Fruit fly (Drosophila melanogaster): Measurements from ENCODE around the gene CG14322.

The CG14322 gene

dm6 chr3R:17604198-17604879 is 43.1 kb upstream of the CG14322 start (continued):
- TF ChIP-seq MESR4 (GFP tag; optimal IDR thresholded peaks at IDR 0.05) (no peak), Eip74EF (GFP tag; optimal IDR thresholded peaks at IDR 0.05) (peak in 1 of 2 experiments; percentile 81), en (GFP tag; optimal IDR thresholded peaks at IDR 0.05) (no peak), CG5180 (GFP tag; optimal IDR thresholded peaks at IDR 0.05) (peak; percentile 65), caup (GFP tag; optimal IDR thresholded peaks at IDR 0.05; ENCODE audit: severe bottlenecking) (peak; percentile 77), wor (GFP tag; IDR thresholded peaks at IDR 0.05) (peak; percentile 61), jigr1 (GFP tag; IDR thresholded peaks at IDR 0.05) (no peak), ems (GFP tag; optimal IDR thresholded peaks at IDR 0.05) (peak; percentile 24), ash1 (GFP tag; optimal IDR thresholded peaks at IDR 0.05) (no peak), dysf (GFP tag; IDR thresholded peaks at IDR 0.05) (peak; percentile 69), klu (GFP tag; IDR thresholded peaks at IDR 0.05) (peak; percentile 48; the same call in 1 of the 2 replicates), Oaz (GFP tag; IDR thresholded peaks at IDR 0.05) (peak; percentile 33; the same call in 1 of the 2 replicates), CG14667 (GFP tag; IDR thresholded peaks at IDR 0.05) (peak; percentile 22; the same call in 1 of the 2 replicates), CG6683 (GFP tag; optimal IDR thresholded peaks at IDR 0.05) (peak; percentile 76), BtbVII (GFP tag; optimal IDR thresholded peaks at IDR 0.05) (peak; percentile 84), btn (GFP tag; optimal IDR thresholded peaks at IDR 0.05) (no peak), CG7271 (tag; optimal IDR thresholded peaks at IDR 0.05) (peak; percentile 69), CG32767 (GFP tag; IDR thresholded peaks at IDR 0.05) (peak; percentile 56; the same call in 1 of the 2 replicates), Hr78 (GFP tag; optimal IDR thresholded peaks at IDR 0.05) (no peak), CG14441 (GFP tag; IDR thresholded peaks at IDR 0.05) (peak; percentile 64), CG3847 (GFP tag; IDR thresholded peaks at IDR 0.05) (peak; percentile 64), chm (GFP tag; IDR thresholded peaks at IDR 0.05) (no peak), bowl (GFP tag; IDR thresholded peaks at IDR 0.05) (no peak), sna (GFP tag; IDR thresholded peaks at IDR 0.05; ENCODE audit: partially characterized antibody) (peak; percentile 41; the same call in 1 of the 2 replicates), CG13287 (GFP tag; IDR thresholded peaks at IDR 0.05; ENCODE audit: partially characterized antibody) (no peak; the same call in 1 of the 2 replicates), Dip3 (GFP tag; optimal IDR thresholded peaks at IDR 0.05) (no peak), Pdp1 (GFP tag; optimal IDR thresholded peaks at IDR 0.05) (peak; percentile 50 to 93), bsh (GFP tag; optimal IDR thresholded peaks at IDR 0.05) (peak in 1 of 2 experiments; percentile 84), schlank (tag; optimal IDR thresholded peaks at IDR 0.05) (peak; percentile 47), CG11504 (tag; optimal IDR thresholded peaks at IDR 0.05) (peak; percentile 91), kni (GFP tag; optimal IDR thresholded peaks at IDR 0.05) (peak; percentile 95), CG12391 (tag; optimal IDR thresholded peaks at IDR 0.05) (peak; percentile 89), danr (GFP tag; IDR thresholded peaks at IDR 0.05) (peak; percentile 69), sens (GFP tag) (peak; percentile 90), CG7786 (GFP tag; optimal IDR thresholded peaks at IDR 0.05) (peak; percentile 2), CG33557 (GFP tag; optimal IDR thresholded peaks at IDR 0.05) (peak; percentile 85), tx (GFP tag; optimal IDR thresholded peaks at IDR 0.05) (no peak), insv (GFP tag; optimal IDR thresholded peaks at IDR 0.05) (peak in 1 of 2 experiments; percentile 13), ap (GFP tag; IDR thresholded peaks at IDR 0.05) (peak; percentile 46; the same call in 1 of the 2 replicates), h (optimal IDR thresholded peaks at IDR 0.05) (no peak), CG4617 (GFP tag; optimal IDR thresholded peaks at IDR 0.05; ENCODE audit: borderline replicate concordance) (peak; percentile 23), chn (GFP tag; optimal IDR thresholded peaks at IDR 0.05) (peak; percentile 84), CG6272 (GFP tag; IDR thresholded peaks at IDR 0.05) (peak; percentile 33; the same call in 1 of the 2 replicates), cwo (GFP tag; optimal IDR thresholded peaks at IDR 0.05) (peak; percentile 79), ci (GFP tag; IDR thresholded peaks at IDR 0.05) (peak; percentile 17; the same call in 1 of the 3 replicates), Atf6 (GFP tag; IDR thresholded peaks at IDR 0.05) (peak; percentile 31; the same call in 1 of the 2 replicates), Opbp (GFP tag; IDR thresholded peaks at IDR 0.05; ENCODE audit: partially characterized antibody) (peak; percentile 46; the same call in 1 of the 3 replicates), otp (GFP tag; IDR thresholded peaks at IDR 0.05) (0 out of 3 replicates have a peak, but pooled peaks have one; percentile 19)
